Worm (Caenorhabditis elegans): ENCODE results near the gene polq-1.

Gene polq-1

DNA sequence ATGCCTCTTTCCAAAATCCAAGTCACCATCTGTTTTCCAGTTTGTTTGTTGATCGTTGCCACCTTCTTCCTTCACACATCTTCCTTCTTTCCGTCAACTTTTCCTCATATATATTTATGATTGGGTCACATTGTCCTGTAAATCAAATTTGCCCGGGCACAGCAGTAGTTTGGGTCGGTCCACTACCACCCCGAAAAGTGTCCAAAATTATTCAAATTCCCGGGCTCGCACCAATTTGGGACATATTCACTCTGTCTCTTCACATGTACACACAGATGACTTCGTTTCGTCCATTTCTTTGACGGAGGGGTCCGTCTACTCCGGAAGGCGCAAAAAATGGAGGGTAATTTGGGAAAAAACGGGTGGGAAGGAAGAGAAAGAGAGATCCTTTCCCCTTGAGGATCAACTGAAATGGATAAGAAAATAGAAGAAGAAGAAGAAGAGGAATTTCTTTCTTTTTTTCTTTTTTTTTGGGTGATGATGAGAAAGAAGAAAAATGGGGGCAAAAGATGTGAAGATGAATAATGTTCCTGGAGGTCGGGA is 24.0 kb upstream of the polq-1 start:
- TF ChIP-seq nfya-1 (tag; optimal IDR thresholded peaks at IDR 0.05; ENCODE audit: insufficient read depth) (peak; percentile 3), jun-1 (tag; optimal IDR thresholded peaks at IDR 0.05) (no peak)

DNA sequence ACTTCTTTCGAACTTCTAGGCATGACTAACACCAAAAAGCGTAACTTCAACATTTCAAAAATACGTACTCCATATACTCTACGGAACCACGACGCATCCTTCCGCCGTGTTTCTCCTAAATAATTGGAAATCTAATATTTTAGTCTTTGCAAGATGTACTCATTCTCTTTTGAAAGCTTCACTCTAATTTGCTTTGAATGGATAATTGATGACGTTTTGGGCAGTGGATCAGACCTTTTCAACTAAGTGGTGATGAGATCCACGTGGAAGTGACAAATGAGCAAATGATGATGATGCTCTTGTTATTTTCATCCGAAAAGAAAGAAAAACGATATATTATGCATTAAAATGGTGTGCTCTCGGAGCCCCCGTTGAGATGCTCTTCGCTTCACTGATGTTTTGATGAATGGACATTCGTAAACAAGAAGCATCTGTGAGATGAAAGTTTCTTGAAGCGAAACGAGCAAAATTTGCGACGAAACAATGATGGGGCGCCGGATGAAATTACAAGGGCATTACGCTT is 21.6 kb upstream of the polq-1 start:
- no peak for TF ChIP-seq sea-2 (GFP tag; optimal IDR thresholded peaks at IDR 0.05)
- TF ChIP-seq nhr-28 (tag; optimal IDR thresholded peaks at IDR 0.05): no peak
- TF ChIP-seq unc-39 (tag; optimal IDR thresholded peaks at IDR 0.05): no peak
- no peak for TF ChIP-seq nhr-76 (tag; optimal IDR thresholded peaks at IDR 0.05)
- no peak for TF ChIP-seq nhr-77 (tag; optimal IDR thresholded peaks at IDR 0.05)
- no peak for TF ChIP-seq nfya-1 (tag; optimal IDR thresholded peaks at IDR 0.05; ENCODE audit: insufficient read depth)
- no peak for TF ChIP-seq ceh-9 (tag; optimal IDR thresholded peaks at IDR 0.05)
- no peak for TF ChIP-seq fos-1 (tag; optimal IDR thresholded peaks at IDR 0.05)
- TF ChIP-seq elt-2 (tag; optimal IDR thresholded peaks at IDR 0.05): no peak
- TF ChIP-seq fkh-10 (GFP tag; optimal IDR thresholded peaks at IDR 0.05): no peak
- no peak for TF ChIP-seq lin-39 (tag; optimal IDR thresholded peaks at IDR 0.05)
- no peak for TF ChIP-seq elt-3 (tag; optimal IDR thresholded peaks at IDR 0.05)
- TF ChIP-seq ceh-82 (tag; optimal IDR thresholded peaks at IDR 0.05): no peak

DNA sequence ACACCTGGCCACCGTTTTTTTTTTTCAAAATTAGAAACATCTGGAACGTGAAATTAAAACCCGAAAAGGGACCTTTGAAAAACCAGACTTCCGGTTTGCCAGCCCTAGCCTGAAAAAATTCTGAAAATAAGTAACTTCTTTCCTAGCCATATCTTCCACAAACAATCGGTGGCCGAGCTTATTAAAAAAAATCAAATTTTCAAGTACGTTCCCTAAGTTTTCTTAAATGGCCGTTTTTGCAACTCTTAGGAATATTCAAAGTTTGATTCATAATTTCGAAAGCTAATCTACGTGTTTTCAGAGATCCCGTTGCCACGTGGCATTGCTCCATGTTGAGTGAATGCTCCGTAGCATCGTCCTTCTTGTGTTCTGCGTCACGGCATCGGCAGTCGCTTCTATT is 20.7 kb upstream of the polq-1 start, which contains the start of gene R12B2.8:
Gene R12B2.8, plus strand, starts transcription at position 301 of the 400 bp plus-strand sequence.
- TF ChIP-seq elt-1 (tag; optimal IDR thresholded peaks at IDR 0.05): no peak
- TF ChIP-seq R02D3.7 (tag; optimal IDR thresholded peaks at IDR 0.05): no peak
- TF ChIP-seq nhr-12 (tag; optimal IDR thresholded peaks at IDR 0.05): no peak
- TF ChIP-seq nhr-43 (tag; optimal IDR thresholded peaks at IDR 0.05; ENCODE audit: poor library complexity, severe bottlenecking): no peak
- no peak for TF ChIP-seq nhr-25 (tag; optimal IDR thresholded peaks at IDR 0.05)
- TF ChIP-seq elt-3 (tag; optimal IDR thresholded peaks at IDR 0.05): no peak
- no peak for TF ChIP-seq mml-1 (tag; optimal IDR thresholded peaks at IDR 0.05)

DNA sequence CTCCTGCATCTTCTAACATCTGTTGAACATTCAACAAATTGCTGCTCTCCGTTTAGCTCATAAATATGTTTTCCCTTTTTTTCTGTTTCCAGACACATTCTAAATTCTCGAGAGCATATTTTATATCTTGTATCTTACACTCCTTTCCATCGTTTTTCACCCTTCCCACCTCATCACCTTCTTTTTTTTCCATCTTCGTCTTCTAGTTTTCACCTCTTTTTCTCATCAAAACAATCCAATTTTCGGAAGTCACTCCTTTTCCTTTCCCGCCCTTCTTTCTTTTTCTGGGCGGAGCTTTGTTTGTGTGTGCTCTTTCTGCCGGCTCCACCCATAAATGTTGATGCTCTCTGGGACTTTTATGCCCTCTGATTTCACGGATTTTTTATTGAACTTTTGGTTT is 19.9 kb upstream of the polq-1 start:
- no peak for TF ChIP-seq nhr-43 (tag; optimal IDR thresholded peaks at IDR 0.05; ENCODE audit: poor library complexity, severe bottlenecking)
- no peak for TF ChIP-seq aly-2 (tag; optimal IDR thresholded peaks at IDR 0.05)
- TF ChIP-seq ceh-28 (tag; optimal IDR thresholded peaks at IDR 0.05): no peak
- TF ChIP-seq egl-27 (tag; optimal IDR thresholded peaks at IDR 0.05): no peak
- no peak for TF ChIP-seq unc-39 (tag; optimal IDR thresholded peaks at IDR 0.05)
- TF ChIP-seq sea-2 (GFP tag; optimal IDR thresholded peaks at IDR 0.05): no peak
- TF ChIP-seq tbx-2 (tag; optimal IDR thresholded peaks at IDR 0.05): no peak
- TF ChIP-seq nhr-11 (tag; optimal IDR thresholded peaks at IDR 0.05): no peak
- TF ChIP-seq nhr-28 (tag; optimal IDR thresholded peaks at IDR 0.05): no peak
- no peak for TF ChIP-seq snpc-4 (tag; optimal IDR thresholded peaks at IDR 0.05)
- no peak for TF ChIP-seq hmg-11 (tag; optimal IDR thresholded peaks at IDR 0.05)
- TF ChIP-seq fkh-2 (tag; optimal IDR thresholded peaks at IDR 0.05): no peak
- no peak for TF ChIP-seq eor-1 (tag; optimal IDR thresholded peaks at IDR 0.05)

DNA sequence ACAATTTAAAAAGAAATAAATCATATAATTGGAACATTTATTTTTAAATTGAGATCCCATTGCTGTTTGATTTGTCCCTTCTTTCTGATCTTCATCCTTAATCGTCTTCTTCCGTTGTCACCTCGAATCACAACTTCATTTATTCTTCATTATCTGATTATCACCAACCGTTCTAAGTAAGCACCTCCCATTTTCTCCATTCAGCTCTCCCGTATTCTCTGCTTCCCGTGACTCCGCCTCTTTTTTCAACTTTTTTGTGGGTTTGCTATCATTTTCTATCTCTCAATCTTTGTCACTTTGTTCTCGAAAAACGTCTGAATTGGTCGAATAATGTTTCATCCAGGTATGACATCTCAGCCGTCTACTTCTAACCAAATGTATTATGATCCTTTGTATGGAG is 13.0 kb upstream of the polq-1 start, which contains the start of gene sma-4:
Gene sma-4, plus strand, starts transcription at position 301 of the 400 bp plus-strand sequence.
- TF ChIP-seq ceh-9 (tag; optimal IDR thresholded peaks at IDR 0.05) (no peak), elt-3 (tag; optimal IDR thresholded peaks at IDR 0.05) (no peak), nhr-11 (tag; optimal IDR thresholded peaks at IDR 0.05) (no peak), nhr-43 (tag; optimal IDR thresholded peaks at IDR 0.05; ENCODE audit: poor library complexity, severe bottlenecking) (no peak)

DNA sequence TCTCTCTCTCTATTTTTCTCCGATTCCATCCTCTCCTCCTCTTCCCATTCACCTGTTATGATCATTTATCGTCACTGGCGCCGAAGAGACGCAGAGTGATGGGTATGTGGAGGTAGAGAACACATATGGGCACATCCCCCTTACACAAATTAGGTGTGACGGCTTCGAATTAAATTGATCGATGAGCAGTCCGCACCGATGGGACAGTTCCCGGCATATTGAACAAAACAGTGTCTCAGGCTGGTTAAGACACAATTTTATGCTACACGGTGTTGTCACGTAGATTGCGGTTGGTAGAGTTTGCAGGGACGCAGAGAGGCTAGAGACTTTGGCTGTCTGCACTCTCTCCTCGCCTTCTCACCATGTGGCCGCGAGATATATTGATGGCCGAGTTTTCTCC is 11.8 kb upstream of the polq-1 start, which contains the start of gene R12B2.7:
Gene R12B2.7, plus strand, starts transcription at position 247 of the 400 bp plus-strand sequence.
- no peak for TF ChIP-seq ama-1 (optimal IDR thresholded peaks at IDR 0.05)
- TF ChIP-seq unc-39 (tag; optimal IDR thresholded peaks at IDR 0.05): no peak
- no peak for TF ChIP-seq nhr-77 (tag; optimal IDR thresholded peaks at IDR 0.05)
- no peak for TF ChIP-seq nhr-237 (tag; optimal IDR thresholded peaks at IDR 0.05)
- peak; percentile 12 for TF ChIP-seq elt-2 (tag; optimal IDR thresholded peaks at IDR 0.05)
- no peak for TF ChIP-seq elt-1 (tag; optimal IDR thresholded peaks at IDR 0.05)
- TF ChIP-seq nfya-1 (tag; optimal IDR thresholded peaks at IDR 0.05; ENCODE audit: insufficient read depth): peak; percentile 26
- TF ChIP-seq pqm-1 (tag; optimal IDR thresholded peaks at IDR 0.05): no peak
- peak; percentile 40 for TF ChIP-seq nhr-25 (tag; optimal IDR thresholded peaks at IDR 0.05)
- TF ChIP-seq egl-27 (tag; optimal IDR thresholded peaks at IDR 0.05): no peak
- no peak for TF ChIP-seq R02D3.7 (tag; optimal IDR thresholded peaks at IDR 0.05)
- TF ChIP-seq ceh-82 (tag; optimal IDR thresholded peaks at IDR 0.05): no peak
- TF ChIP-seq nhr-43 (tag; optimal IDR thresholded peaks at IDR 0.05; ENCODE audit: poor library complexity, severe bottlenecking): peak; percentile 38
- no peak for TF ChIP-seq ZK546.5 (tag; optimal IDR thresholded peaks at IDR 0.05)

All from whole organism, L3 larva.